Worm (Caenorhabditis elegans): ENCODE measurements around the gene Y39E4B.11.

DNA sequence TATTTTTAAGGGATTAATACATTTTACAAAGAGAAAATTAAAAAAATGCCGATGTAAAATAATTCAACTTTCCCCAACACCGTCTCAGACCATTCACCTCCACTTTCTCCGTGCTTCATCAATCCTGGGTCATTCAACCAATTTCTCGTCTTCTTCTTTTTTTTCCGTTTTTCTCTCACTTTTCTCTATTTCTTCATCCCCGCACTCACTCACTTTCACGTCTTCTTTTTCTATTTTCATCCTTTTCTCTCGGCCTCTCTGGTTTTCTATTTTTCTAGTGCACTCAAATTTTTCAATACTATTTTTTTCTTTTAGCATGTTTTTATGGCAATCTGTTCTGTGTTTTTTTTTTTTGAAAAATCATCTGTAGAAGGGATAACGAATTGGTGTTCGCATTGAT, 10.9 kb downstream of the Y39E4B.11 start:
- TF ChIP-seq med-1 (GFP tag; optimal IDR thresholded peaks at IDR 0.05; ENCODE audit: insufficient read depth) (no peak), flt-1 (GFP tag; IDR thresholded peaks at IDR 0.05) (no peak), ztf-29 (GFP tag; IDR thresholded peaks at IDR 0.05) (no peak), tab-1 (GFP tag; IDR thresholded peaks at IDR 0.05) (no peak), cog-1 (tag; optimal IDR thresholded peaks at IDR 0.05) (no peak), klf-2 (GFP tag; conservative IDR thresholded peaks at IDR 0.05) (no peak), ztf-23 (GFP tag; IDR thresholded peaks at IDR 0.05) (no peak)
